Worm (Caenorhabditis elegans): Measurements from ENCODE around the gene C07A4.2.

C07A4.2 gene

DNA sequence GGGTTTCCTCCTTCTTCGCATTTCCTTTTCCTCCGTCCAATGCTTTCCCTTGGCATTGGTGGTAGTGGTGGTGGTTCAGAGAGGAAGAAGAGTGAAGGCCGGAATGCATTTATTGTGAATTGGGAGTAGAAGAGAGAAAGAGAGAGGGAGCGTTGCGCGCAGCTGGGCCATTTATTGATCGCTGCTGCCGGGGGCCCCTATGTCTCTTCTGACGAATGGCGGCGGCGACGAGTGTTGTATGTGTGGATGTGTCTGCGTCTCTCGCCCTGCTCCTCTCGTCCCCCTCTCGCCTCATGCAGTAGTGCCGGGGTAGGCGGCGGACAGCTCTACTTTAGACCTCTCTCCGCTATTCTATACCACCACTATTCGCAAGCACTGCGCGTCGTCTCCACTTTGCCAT is 25.4 kb upstream of the C07A4.2 start, which contains the start of gene unc-115 (continued):
- TF ChIP-seq Y79H2A.3 (GFP tag; conservative IDR thresholded peaks at IDR 0.05), result no peak
- no peak for TF ChIP-seq ztf-28 (GFP tag; IDR thresholded peaks at IDR 0.05)
- peak; percentile 61 for TF ChIP-seq die-1 (tag; optimal IDR thresholded peaks at IDR 0.05)
- peak; percentile 64 for TF ChIP-seq nhr-80 (tag; optimal IDR thresholded peaks at IDR 0.05)
- TF ChIP-seq snpc-4 (GFP tag; optimal IDR thresholded peaks at IDR 0.05), result peak; percentile 44
- TF ChIP-seq snpc-4 (tag; optimal IDR thresholded peaks at IDR 0.05), result peak in 3 of 4 experiments; percentile 37 to 69 (median 47)
- peak; percentile 81 for TF ChIP-seq egrh-3 (GFP tag; IDR thresholded peaks at IDR 0.05)
- no peak for TF ChIP-seq ztf-25 (GFP tag; IDR thresholded peaks at IDR 0.05)
- TF ChIP-seq rec-8 (tag; optimal IDR thresholded peaks at IDR 0.05), result no peak
- no peak for TF ChIP-seq mes-4 (tag; optimal IDR thresholded peaks at IDR 0.05)
- no peak for TF ChIP-seq let-526 (GFP tag; IDR thresholded peaks at IDR 0.05)
- no peak for TF ChIP-seq ceh-58 (GFP tag; IDR thresholded peaks at IDR 0.05)
- TF ChIP-seq ztf-22 (GFP tag; optimal IDR thresholded peaks at IDR 0.05), result no peak
- TF ChIP-seq him-1 (tag; optimal IDR thresholded peaks at IDR 0.05), result no peak
- TF ChIP-seq dox-1 (GFP tag; IDR thresholded peaks at IDR 0.05), result peak; percentile 81; the same call in 1 of the 2 replicates
- TF ChIP-seq hmg-20 (GFP tag; IDR thresholded peaks at IDR 0.05), result no peak
- TF ChIP-seq cebp-2 (GFP tag; IDR thresholded peaks at IDR 0.05), result no peak
- no peak for TF ChIP-seq ceh-79 (tag; optimal IDR thresholded peaks at IDR 0.05)
- TF ChIP-seq K12H6.12 (tag; optimal IDR thresholded peaks at IDR 0.05), result peak; percentile 81
- no peak for TF ChIP-seq attf-6 (GFP tag; IDR thresholded peaks at IDR 0.05)
- TF ChIP-seq hrde-1 (tag; optimal IDR thresholded peaks at IDR 0.05; ENCODE audit: borderline replicate concordance), result no peak
- no peak for TF ChIP-seq F52B5.7 (tag; optimal IDR thresholded peaks at IDR 0.05)
- peak in 1 of 2 experiments; percentile 25 for TF ChIP-seq let-607 (tag; optimal IDR thresholded peaks at IDR 0.05)
- TF ChIP-seq mcd-1 (GFP tag; IDR thresholded peaks at IDR 0.05), result peak; percentile 58
- TF ChIP-seq B0336.3 (GFP tag; IDR thresholded peaks at IDR 0.05), result peak; percentile 66
- TF ChIP-seq ccch-3 (GFP tag; optimal IDR thresholded peaks at IDR 0.05), result no peak
- TF ChIP-seq ceh-40 (GFP tag; IDR thresholded peaks at IDR 0.05), result no peak
- TF ChIP-seq Y67H2A.10 (GFP tag; conservative IDR thresholded peaks at IDR 0.05), result no peak
- TF ChIP-seq F10E7.11 (tag; optimal IDR thresholded peaks at IDR 0.05), result no peak
- TF ChIP-seq madf-6 (GFP tag; IDR thresholded peaks at IDR 0.05), result no peak
- TF ChIP-seq unc-62 (GFP tag; optimal IDR thresholded peaks at IDR 0.05), result peak; percentile 48
- no peak for TF ChIP-seq nhr-179 (tag; optimal IDR thresholded peaks at IDR 0.05)
- no peak for TF ChIP-seq fkh-3 (tag; optimal IDR thresholded peaks at IDR 0.05)
- TF ChIP-seq xnd-1 (tag; optimal IDR thresholded peaks at IDR 0.05), result no peak
- no peak for TF ChIP-seq F55B11.4 (tag; optimal IDR thresholded peaks at IDR 0.05; ENCODE audit: borderline replicate concordance, insufficient read depth)
- peak; percentile 84 for TF ChIP-seq ceh-27 (GFP tag; optimal IDR thresholded peaks at IDR 0.05)
- TF ChIP-seq hsf-1 (GFP tag; IDR thresholded peaks at IDR 0.05), result no peak
- peak; percentile 65 for TF ChIP-seq rcor-1 (GFP tag; IDR thresholded peaks at IDR 0.05)
- TF ChIP-seq snpc-3.4 (tag; optimal IDR thresholded peaks at IDR 0.05), result no peak
- TF ChIP-seq ekl-4 (GFP tag; IDR thresholded peaks at IDR 0.05), result peak; percentile 72
- peak; percentile 49 for TF ChIP-seq atf-7 (tag; optimal IDR thresholded peaks at IDR 0.05)
